Worm (Caenorhabditis elegans): ENCODE measurements around the gene wnk-1.
"Not testable (repeated sequence)": the region's sequence is repeated elsewhere in the genome, so short reads cannot be mapped to it uniquely, and the experiment has no call there.

Gene wnk-1

DNA sequence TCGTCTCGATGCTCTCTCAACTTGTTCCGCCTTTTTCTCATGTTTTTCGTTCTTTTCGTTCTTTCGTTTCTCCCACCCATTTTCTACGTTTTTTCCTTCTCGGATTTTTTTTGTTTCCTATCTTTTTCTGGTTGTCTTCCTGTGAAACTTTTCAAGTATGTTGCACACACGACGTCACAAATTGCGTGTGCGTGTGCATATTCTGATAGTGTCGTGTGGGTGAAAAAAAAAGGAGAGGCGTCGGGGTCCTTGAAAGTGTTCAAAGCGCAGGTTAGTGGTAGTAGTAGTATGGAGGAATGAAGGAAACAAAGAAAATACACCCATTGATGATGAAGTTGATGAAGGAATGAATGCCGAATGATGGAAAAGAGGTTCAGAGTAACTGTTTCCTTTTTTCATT, 30.1 kb upstream of the wnk-1 start:
- TF ChIP-seq nfya-1 (tag; optimal IDR thresholded peaks at IDR 0.05; ENCODE audit: insufficient read depth) (no peak), eor-1 (tag; optimal IDR thresholded peaks at IDR 0.05) (no peak), fkh-10 (GFP tag; optimal IDR thresholded peaks at IDR 0.05) (peak; percentile 33), ceh-28 (tag; optimal IDR thresholded peaks at IDR 0.05) (no peak), skn-1 (tag; optimal IDR thresholded peaks at IDR 0.05) (no peak), daf-12 (tag; optimal IDR thresholded peaks at IDR 0.05) (no peak), nhr-12 (tag; optimal IDR thresholded peaks at IDR 0.05) (no peak), mml-1 (tag; optimal IDR thresholded peaks at IDR 0.05) (no peak)

DNA sequence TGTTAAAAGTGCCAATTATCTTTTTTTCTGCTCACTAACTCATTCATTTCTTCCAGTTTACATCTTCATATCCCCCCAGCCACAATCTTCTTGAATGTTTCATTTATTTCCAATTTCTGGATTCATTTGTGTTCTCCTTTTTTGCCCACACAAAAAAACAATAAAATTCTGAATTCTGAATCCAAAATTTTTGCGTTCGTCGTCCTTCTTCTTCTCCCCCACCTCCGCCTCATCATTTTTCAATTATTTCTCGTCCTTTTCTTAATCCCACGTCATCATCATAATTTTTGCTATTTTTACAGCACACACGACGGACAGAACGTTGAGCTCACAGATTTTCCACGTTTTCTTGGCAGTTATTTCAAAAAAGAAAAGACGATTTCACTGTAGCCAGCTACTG, 15.4 kb upstream of the wnk-1 start, which contains the start of gene C07C7.1:
TSS of gene C07C7.1 (plus strand) at position 301 of the 400 bp plus-strand sequence.
- no peak for TF ChIP-seq fkh-2 (tag; optimal IDR thresholded peaks at IDR 0.05)
- no peak for TF ChIP-seq elt-3 (tag; optimal IDR thresholded peaks at IDR 0.05)
- TF ChIP-seq elt-1 (tag; optimal IDR thresholded peaks at IDR 0.05), result no peak
- no peak for TF ChIP-seq fkh-10 (GFP tag; optimal IDR thresholded peaks at IDR 0.05)
- no peak for TF ChIP-seq ZK546.5 (tag; optimal IDR thresholded peaks at IDR 0.05)
- no peak for TF ChIP-seq unc-62 (GFP tag; optimal IDR thresholded peaks at IDR 0.05)
- TF ChIP-seq daf-12 (tag; optimal IDR thresholded peaks at IDR 0.05), result no peak
- TF ChIP-seq pha-4 (tag; optimal IDR thresholded peaks at IDR 0.05), result no peak
- no peak for TF ChIP-seq nhr-43 (tag; optimal IDR thresholded peaks at IDR 0.05; ENCODE audit: poor library complexity, severe bottlenecking)
- no peak for TF ChIP-seq nhr-67 (tag; optimal IDR thresholded peaks at IDR 0.05)
- no peak for TF ChIP-seq ceh-28 (tag; optimal IDR thresholded peaks at IDR 0.05)
- no peak for TF ChIP-seq ceh-9 (tag; optimal IDR thresholded peaks at IDR 0.05)
- no peak for TF ChIP-seq nhr-28 (tag; optimal IDR thresholded peaks at IDR 0.05)

DNA sequence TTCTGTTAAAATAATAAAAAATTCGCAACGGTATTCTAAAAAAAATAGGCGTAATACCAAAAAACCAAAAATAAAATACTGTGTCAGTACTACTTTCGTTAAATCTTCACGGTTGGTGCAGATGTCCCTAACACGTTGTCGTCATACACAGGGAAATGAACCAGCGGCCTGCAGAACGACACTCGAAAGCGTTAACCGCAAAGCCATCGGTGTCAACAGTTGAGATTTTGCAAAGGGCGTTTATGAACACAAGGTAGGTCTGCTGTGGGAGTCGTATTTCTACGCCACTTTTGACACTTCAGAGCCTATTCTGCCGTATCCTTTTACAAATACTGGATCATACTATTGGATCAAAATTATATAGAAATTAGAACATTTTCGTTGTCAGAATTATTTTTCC, 8.7 kb upstream of the wnk-1 start:
- TF ChIP-seq lin-39 (tag; optimal IDR thresholded peaks at IDR 0.05) (peak; percentile 80), nhr-23 (tag; optimal IDR thresholded peaks at IDR 0.05) (peak; percentile 50), snpc-4 (tag; optimal IDR thresholded peaks at IDR 0.05) (no peak), ceh-28 (tag; optimal IDR thresholded peaks at IDR 0.05) (no peak), lin-15B (tag; optimal IDR thresholded peaks at IDR 0.05) (peak; percentile 30), ceh-9 (tag; optimal IDR thresholded peaks at IDR 0.05) (no peak), egl-5 (tag; optimal IDR thresholded peaks at IDR 0.05) (peak; percentile 41), jun-1 (tag; optimal IDR thresholded peaks at IDR 0.05) (peak; percentile 53), nhr-43 (tag; optimal IDR thresholded peaks at IDR 0.05; ENCODE audit: poor library complexity, severe bottlenecking) (peak; percentile 59), pha-4 (tag; optimal IDR thresholded peaks at IDR 0.05) (peak; percentile 78), nhr-25 (tag; optimal IDR thresholded peaks at IDR 0.05) (peak; percentile 39)

- TF ChIP-seq fkh-10 (GFP tag; optimal IDR thresholded peaks at IDR 0.05) (no peak), snpc-4 (tag; optimal IDR thresholded peaks at IDR 0.05) (no peak), ceh-9 (tag; optimal IDR thresholded peaks at IDR 0.05) (no peak), eor-1 (tag; optimal IDR thresholded peaks at IDR 0.05) (no peak), aly-2 (tag; optimal IDR thresholded peaks at IDR 0.05) (no peak), lin-39 (tag; optimal IDR thresholded peaks at IDR 0.05) (no peak), nhr-11 (tag; optimal IDR thresholded peaks at IDR 0.05) (no peak), pha-4 (tag; optimal IDR thresholded peaks at IDR 0.05) (no peak), zag-1 (tag; optimal IDR thresholded peaks at IDR 0.05) (no peak), egl-27 (tag; optimal IDR thresholded peaks at IDR 0.05) (no peak), ztf-11 (tag; optimal IDR thresholded peaks at IDR 0.05) (no peak), jun-1 (tag; optimal IDR thresholded peaks at IDR 0.05) (no peak), elt-2 (tag; optimal IDR thresholded peaks at IDR 0.05) (no peak), nhr-43 (tag; optimal IDR thresholded peaks at IDR 0.05; ENCODE audit: poor library complexity, severe bottlenecking) (no peak), elt-1 (tag; optimal IDR thresholded peaks at IDR 0.05) (no peak), fkh-2 (tag; optimal IDR thresholded peaks at IDR 0.05) (no peak), ZK546.5 (tag; optimal IDR thresholded peaks at IDR 0.05) (no peak), egl-5 (tag; optimal IDR thresholded peaks at IDR 0.05) (no peak), lsy-12 (tag; optimal IDR thresholded peaks at IDR 0.05) (no peak), fos-1 (tag; optimal IDR thresholded peaks at IDR 0.05) (no peak)
These were observed 7.4 kb upstream of the wnk-1 start, which contains the start of gene C46C2.5 for ce11 chrIV:9192522-9192921. C46C2.5 (minus strand) TSS chrIV:9192622.

DNA sequence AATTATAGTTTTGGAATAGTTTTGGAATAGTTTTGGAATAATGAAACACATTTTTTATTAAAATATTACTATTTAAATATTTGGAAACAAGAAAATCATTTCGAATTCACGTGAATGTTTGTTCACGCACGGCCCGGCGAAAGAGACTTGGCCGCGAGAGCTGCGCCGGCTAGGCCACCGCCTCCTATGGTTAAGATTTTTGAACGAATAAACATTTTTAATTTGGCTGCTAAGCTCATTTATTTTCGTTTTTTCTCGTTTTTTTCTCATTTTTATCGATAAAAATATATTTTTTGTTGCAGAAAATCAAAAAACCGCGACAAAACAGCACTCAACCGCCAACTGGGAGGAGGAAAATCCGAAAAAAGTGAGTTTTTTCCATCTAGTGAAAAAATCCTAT, 5.4 kb upstream of the wnk-1 start, which contains the start of gene C46C2.7:
TSS of gene C46C2.7 (plus strand) at position 301 of the 400 bp plus-strand sequence.
- not testable (repeated sequence) for TF ChIP-seq elt-1, elt-3, lin-15B (tag; optimal IDR thresholded peaks at IDR 0.05)

All from whole organism, L3 larva.